Worm (Caenorhabditis elegans) whole organism, L1 larva: ENCODE measurements around the gene Y57G11C.8.

Experiments used
- C04F5.9 ChIP-seq: sonication (generic microtip); optimal IDR thresholded peaks from 2 replicates; lab custom pipeline; 2016; ENCODE audit warnings: missing genetic modification characterization, missing compliant biosample characterization
- C16A3.4 ChIP-seq: fragments of 150-350 bp; optimal IDR thresholded peaks from 2 replicates; lab custom pipeline; 2014; ENCODE audit warnings: missing biosample characterization, missing genetic modification characterization
- F16B12.6 ChIP-seq: fragments of 150-350 bp; optimal IDR thresholded peaks from 2 replicates; lab custom pipeline; 2014; ENCODE audit warnings: missing biosample characterization, missing genetic modification characterization
- aha-1 ChIP-seq: fragments of 150-350 bp; optimal IDR thresholded peaks from 2 replicates; lab custom pipeline; 2014; ENCODE audit warnings: missing biosample characterization, missing genetic modification characterization
- aly-2 ChIP-seq: fragments of 150-350 bp; optimal IDR thresholded peaks from 2 replicates; lab custom pipeline; 2014; ENCODE audit warnings: missing biosample characterization, missing genetic modification characterization
- blmp-1 ChIP-seq: fragments of 150-350 bp; optimal IDR thresholded peaks from 2 replicates; lab custom pipeline; 2014; ENCODE audit warnings: missing biosample characterization, missing genetic modification characterization
- ceh-82 ChIP-seq, 3 experiments: fragments of 150-350 bp in 1 of 3; sonication (generic microtip) in 2 of 3; optimal IDR thresholded peaks; 2 replicates each; lab custom pipeline; 2014 to 2017; ENCODE audit warnings: missing biosample characterization in 3 of 3, missing genetic modification characterization in 3 of 3
- dpl-1 ChIP-seq, 3 experiments: fragments of 150-350 bp in 2 of 3; sonication (generic microtip) in 1 of 3; optimal IDR thresholded peaks; 2 replicates each; lab custom pipeline; 2014 to 2017; ENCODE audit warnings: missing biosample characterization in 3 of 3, missing genetic modification characterization in 3 of 3, missing genetic modification reagents in 3 of 3
- dsc-1 ChIP-seq: sonication (generic microtip); optimal IDR thresholded peaks from 2 replicates; lab custom pipeline; 2016; ENCODE audit warnings: mild to moderate bottlenecking, missing genetic modification characterization, missing compliant biosample characterization
- efl-1 ChIP-seq, 4 experiments: fragments of 150-350 bp; optimal IDR thresholded peaks in 3 of 4; peaks in 1 of 4; 1 replicate in 1 of 4; 2 replicates in 3 of 4; lab custom pipeline; 2014; ENCODE audit warnings: missing biosample characterization in 2 of 4, missing genetic modification characterization in 2 of 4, missing genetic modification reagents in 2 of 4
- egl-13 ChIP-seq: sonication (generic microtip); optimal IDR thresholded peaks from 2 replicates; lab custom pipeline; 2016; ENCODE audit warnings: missing genotype, missing genetic modification reagents, missing genetic modification characterization, missing compliant biosample characterization
- elt-3 ChIP-seq, 6 experiments: fragments of 150-350 bp in 1 of 6; sonication (generic microtip); optimal IDR thresholded peaks; 2 replicates each; lab custom pipeline; 2017 to 2018; ENCODE audit warnings: missing biosample characterization in 6 of 6, missing genetic modification characterization in 6 of 6, inconsistent platforms in 1 of 6
- fkh-10 ChIP-seq: sonication (generic microtip); optimal IDR thresholded peaks from 2 replicates; lab custom pipeline; 2017; ENCODE audit warnings: missing biosample characterization, missing genetic modification reagents, missing genetic modification characterization
- fkh-4 ChIP-seq: sonication (generic microtip); optimal IDR thresholded peaks from 2 replicates; lab custom pipeline; 2016; ENCODE audit warnings: missing compliant biosample characterization, missing genetic modification characterization, borderline replicate concordance
- fkh-8 ChIP-seq: sonication (generic microtip); optimal IDR thresholded peaks from 2 replicates; lab custom pipeline; 2016; ENCODE audit warnings: mild to moderate bottlenecking, missing genetic modification characterization, missing compliant biosample characterization
- hlh-17 ChIP-seq: fragments of 200-800 bp; sonication (Bioruptor generic); optimal IDR thresholded peaks from 2 replicates; lab custom pipeline; 2018; ENCODE audit warnings: missing genetic modification characterization, mild to moderate bottlenecking, missing compliant biosample characterization, moderate library complexity, borderline replicate concordance
- hlh-4 ChIP-seq: sonication (generic microtip); optimal IDR thresholded peaks from 2 replicates; lab custom pipeline; 2016; ENCODE audit warnings: mild to moderate bottlenecking, missing genetic modification characterization, missing compliant biosample characterization
- jun-1 ChIP-seq: fragments of 150-350 bp; optimal IDR thresholded peaks from 2 replicates; lab custom pipeline; 2014; ENCODE audit warnings: missing biosample characterization, missing genetic modification reagents, missing genetic modification characterization
- lin-13 ChIP-seq: fragments of 150-350 bp; optimal IDR thresholded peaks from 2 replicates; lab custom pipeline; 2014; ENCODE audit warnings: missing biosample characterization, missing genetic modification reagents, missing genetic modification characterization
- lin-15B ChIP-seq: fragments of 150-350 bp; sonication (generic microtip); optimal IDR thresholded peaks from 3 replicates; lab custom pipeline; 2014; ENCODE audit warnings: missing biosample characterization, missing genetic modification characterization
- lin-35 ChIP-seq, 2 experiments: fragments of 150-350 bp; optimal IDR thresholded peaks; 2 replicates each; lab custom pipeline; 2014; ENCODE audit warnings: missing biosample characterization in 2 of 2, missing genetic modification characterization in 2 of 2, missing genetic modification reagents in 2 of 2
- lir-3 ChIP-seq: sonication (generic microtip); optimal IDR thresholded peaks from 2 replicates; lab custom pipeline; 2016; ENCODE audit warnings: mild to moderate bottlenecking, missing genetic modification characterization, moderate library complexity, missing compliant biosample characterization; ENCODE audit not compliant: poor library complexity
- lsy-2 ChIP-seq, 2 experiments: fragments of 150-350 bp; optimal IDR thresholded peaks; 2 replicates each; lab custom pipeline; 2014; ENCODE audit warnings: missing biosample characterization in 2 of 2, missing genetic modification characterization in 2 of 2
- mab-9 ChIP-seq: fragments of 200-800 bp; sonication (Bioruptor generic); IDR thresholded peaks from 2 replicates; pipeline ENCODE4 v1.3.6; 2022; ENCODE audit warnings: missing genetic modification reagents, missing genetic modification characterization, missing compliant biosample characterization
- mdl-1 ChIP-seq, 2 experiments: fragments of 150-350 bp; optimal IDR thresholded peaks; 2 replicates each; lab custom pipeline; 2014 to 2017; ENCODE audit warnings: missing biosample characterization in 2 of 2, missing genetic modification characterization in 2 of 2, inconsistent platforms in 1 of 2
- mep-1 ChIP-seq: fragments of 150-350 bp; optimal IDR thresholded peaks from 2 replicates; lab custom pipeline; 2014; ENCODE audit warnings: missing biosample characterization, missing genetic modification characterization
- nhr-19 ChIP-seq: fragments of 200-800 bp; sonication (Bioruptor generic); conservative IDR thresholded peaks from 2 replicates; pipeline ENCODE4 v1.3.6; 2022; ENCODE audit warnings: missing genetic modification characterization, missing compliant biosample characterization
- nhr-237 ChIP-seq: fragments of 150-350 bp; optimal IDR thresholded peaks from 2 replicates; lab custom pipeline; 2014; ENCODE audit warnings: missing biosample characterization, missing genetic modification characterization
- nhr-71 ChIP-seq: sonication (generic microtip); optimal IDR thresholded peaks from 2 replicates; lab custom pipeline; 2016; ENCODE audit warnings: mild to moderate bottlenecking, missing genetic modification characterization, moderate library complexity, missing compliant biosample characterization
- nhr-76 ChIP-seq: sonication (generic microtip); optimal IDR thresholded peaks from 2 replicates; lab custom pipeline; 2017; ENCODE audit warnings: missing biosample characterization, missing genetic modification characterization
- nhr-85 ChIP-seq: sonication (generic microtip); peaks from one replicate; lab custom pipeline; 2016; ENCODE audit warnings: missing genetic modification characterization, inconsistent platforms, missing compliant biosample characterization
- nhr-90 ChIP-seq: sonication (generic microtip); optimal IDR thresholded peaks from 2 replicates; lab custom pipeline; 2016; ENCODE audit warnings: mild to moderate bottlenecking, missing genetic modification characterization, missing compliant biosample characterization; ENCODE audit not compliant: poor library complexity
- pag-3 ChIP-seq: sonication (generic microtip); optimal IDR thresholded peaks from 2 replicates; lab custom pipeline; 2017; ENCODE audit warnings: missing genetic modification characterization, mild to moderate bottlenecking, missing compliant biosample characterization, antibody characterized with exemption, borderline replicate concordance; ENCODE audit not compliant: insufficient read depth
- pqm-1 ChIP-seq: sonication (generic microtip); optimal IDR thresholded peaks from 3 replicates; lab custom pipeline; 2017; ENCODE audit warnings: missing biosample characterization, missing genetic modification characterization
- rnt-1 ChIP-seq: sonication (generic microtip); optimal IDR thresholded peaks from 2 replicates; lab custom pipeline; 2016; ENCODE audit warnings: mild to moderate bottlenecking, missing genetic modification characterization, moderate library complexity, missing compliant biosample characterization
- skn-1 ChIP-seq: fragments of 150-350 bp; optimal IDR thresholded peaks from 2 replicates; lab custom pipeline; 2014; ENCODE audit warnings: missing biosample characterization, missing genetic modification characterization
- snu-23 ChIP-seq: sonication (generic microtip); optimal IDR thresholded peaks from 2 replicates; lab custom pipeline; 2016; ENCODE audit warnings: missing genetic modification characterization, missing compliant biosample characterization
- sup-37 ChIP-seq: fragments of 200-800 bp; sonication (Bioruptor generic); optimal IDR thresholded peaks from 2 replicates; lab custom pipeline; 2018; ENCODE audit warnings: mild to moderate bottlenecking, missing genetic modification characterization, missing compliant biosample characterization
- swsn-7 ChIP-seq: sonication (generic microtip); optimal IDR thresholded peaks from 2 replicates; lab custom pipeline; 2016; ENCODE audit warnings: missing genetic modification characterization, missing compliant biosample characterization
- unc-130 ChIP-seq: fragments of 150-350 bp; optimal IDR thresholded peaks from 2 replicates; lab custom pipeline; 2017; ENCODE audit warnings: missing biosample characterization, missing genetic modification characterization, inconsistent platforms
- unc-30 ChIP-seq: sonication (generic microtip); optimal IDR thresholded peaks from 2 replicates; lab custom pipeline; 2017; ENCODE audit warnings: missing biosample characterization, missing genetic modification characterization
- unc-86 ChIP-seq: sonication (generic microtip); optimal IDR thresholded peaks from 2 replicates; lab custom pipeline; 2016; ENCODE audit warnings: missing genetic modification characterization, missing compliant biosample characterization
- xbp-1 ChIP-seq: sonication (generic microtip); optimal IDR thresholded peaks from 2 replicates; lab custom pipeline; 2016; ENCODE audit warnings: missing genetic modification characterization, missing compliant biosample characterization
- zip-4 ChIP-seq: fragments of 200-800 bp; sonication (Bioruptor generic); optimal IDR thresholded peaks from 2 replicates; lab custom pipeline; 2018; ENCODE audit warnings: mild to moderate bottlenecking, missing genetic modification characterization, moderate library complexity, missing compliant biosample characterization
- ztf-11 ChIP-seq, 2 experiments: sonication (generic microtip); optimal IDR thresholded peaks; 2 replicates each; lab custom pipeline; 2016 to 2017; ENCODE audit warnings: missing genetic modification characterization in 2 of 2, missing biosample characterization in 1 of 2, missing compliant biosample characterization in 1 of 2
- ztf-4 ChIP-seq: fragments of 150-350 bp; optimal IDR thresholded peaks from 2 replicates; lab custom pipeline; 2014; ENCODE audit warnings: missing biosample characterization, missing genetic modification characterization

The Y57G11C.8 gene

DNA sequence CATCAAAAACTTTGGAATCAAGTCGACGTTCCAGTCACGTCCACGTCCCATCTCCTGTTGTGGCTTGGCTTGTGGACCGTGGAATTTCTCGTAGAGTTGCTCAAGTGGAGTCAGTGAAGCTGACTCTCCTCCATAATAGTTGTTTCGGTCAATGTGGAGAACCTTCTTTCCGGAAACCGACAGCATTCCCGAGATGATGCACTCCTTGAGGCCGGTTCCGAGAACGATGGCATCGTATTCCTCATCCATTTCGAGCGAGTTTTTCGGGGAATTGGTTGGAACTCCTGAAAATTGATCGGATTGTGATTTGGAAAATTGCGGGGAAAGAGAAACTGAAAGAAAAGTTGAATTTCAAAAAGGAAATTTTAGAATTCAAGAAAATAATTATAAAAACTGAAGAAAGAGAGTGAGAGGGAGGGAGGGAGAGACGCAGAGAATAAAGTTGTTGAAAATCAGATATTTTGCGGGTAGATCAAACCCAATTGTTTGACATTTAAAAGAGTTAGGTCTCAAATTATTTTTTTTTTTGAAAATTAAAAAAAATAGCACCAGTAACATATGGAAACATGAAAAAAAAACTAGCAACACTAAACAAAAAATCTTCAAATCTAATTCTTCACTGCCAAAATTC, 11.1 kb downstream of the Y57G11C.8 start, which contains the start of gene gdi-1:
Gene gdi-1, minus strand, starts transcription at position 286 of the 631 bp plus-strand sequence.
- TF ChIP-seq jun-1 (tag; lab: Kevin White, UChicago) (no peak), pag-3 (tag; lab: Kevin White, UChicago) (no peak), ztf-4 (tag; lab: Kevin White, UChicago) (peak; percentile 12), aly-2 (tag; lab: Kevin White, UChicago) (no peak), dsc-1 (tag; lab: Kevin White, UChicago) (no peak)
- TF ChIP-seq, all 84 proteins: peak for 1

ce11 chrIV:14793900-14794624, 12.4 kb downstream of the Y57G11C.8 start:
- TF ChIP-seq elt-3 (tag; optimal IDR thresholded peaks at IDR 0.05; lab: Kevin White, UChicago) (peak in 1 of 6 experiments; percentile 63), snu-23 (GFP tag; lab: Kevin White, UChicago) (peak; percentile 47), ceh-82 (tag; optimal IDR thresholded peaks at IDR 0.05; lab: Kevin White, UChicago) (peak; percentile 50 to 69 (median 54)), lin-35 (GFP tag; optimal IDR thresholded peaks at IDR 0.05; lab: Kevin White, UChicago) (peak; percentile 38 to 52), efl-1 (optimal IDR thresholded peaks at IDR 0.05; lab: Kevin White, UChicago) (peak; percentile 48 to 57), efl-1 (GFP tag; optimal IDR thresholded peaks at IDR 0.05 in 1 of 2; lab: Kevin White, UChicago) (peak in 1 of 2 experiments; percentile 81), nhr-90 (peak; percentile 23), ztf-4 (tag; lab: Kevin White, UChicago) (peak; percentile 37), C04F5.9 (tag; lab: Kevin White, UChicago) (no peak), zip-4 (no peak), rnt-1 (tag; lab: Kevin White, UChicago) (peak; percentile 14), hlh-4 (no peak), lin-15B (tag; lab: Kevin White, UChicago) (no peak), aha-1 (tag; lab: Kevin White, UChicago) (no peak), F16B12.6 (no peak), dsc-1 (tag; lab: Kevin White, UChicago) (peak; percentile 7), xbp-1 (tag; lab: Kevin White, UChicago) (peak; percentile 55), pqm-1 (no peak), swsn-7 (tag; lab: Kevin White, UChicago) (peak; percentile 64), mab-9 (GFP tag; lab: Robert Waterston, UW) (no peak), C16A3.4 (tag; lab: Kevin White, UChicago) (peak; percentile 53), nhr-19 (GFP tag; lab: Robert Waterston, UW) (peak; percentile 15; the same call in 1 of the 2 replicates), ztf-11 (tag; optimal IDR thresholded peaks at IDR 0.05; lab: Kevin White, UChicago) (peak in 1 of 2 experiments; percentile 9), egl-13 (tag; lab: Kevin White, UChicago) (peak; percentile 25), mdl-1 (tag; optimal IDR thresholded peaks at IDR 0.05; lab: Kevin White, UChicago) (peak in 1 of 2 experiments; percentile 84), unc-130 (tag; lab: Kevin White, UChicago) (peak; percentile 8), unc-86 (tag; lab: Kevin White, UChicago) (peak; percentile 49), jun-1 (tag; lab: Kevin White, UChicago) (peak; percentile 38), hlh-17 (GFP tag; lab: Kevin White, UChicago) (no peak), sup-37 (GFP tag; lab: Kevin White, UChicago) (no peak), nhr-71 (peak; percentile 62), lir-3 (tag; lab: Kevin White, UChicago) (no peak), dpl-1 (GFP tag; optimal IDR thresholded peaks at IDR 0.05; lab: Kevin White, UChicago) (peak in 1 of 3 experiments; percentile 32), nhr-237 (tag; lab: Kevin White, UChicago) (peak; percentile 3), skn-1 (tag; lab: Kevin White, UChicago) (peak; percentile 37), unc-30 (no peak), lsy-2 (tag; optimal IDR thresholded peaks at IDR 0.05; lab: Kevin White, UChicago) (peak; percentile 33 to 46), fkh-8 (tag; lab: Kevin White, UChicago) (peak; percentile 69), lin-13 (GFP tag; lab: Kevin White, UChicago) (peak; percentile 51), nhr-85 (tag; lab: Kevin White, UChicago) (peak; percentile 10), nhr-76 (tag; lab: Kevin White, UChicago) (no peak), fkh-4 (tag; lab: Kevin White, UChicago) (no peak), mep-1 (tag; lab: Kevin White, UChicago) (peak; percentile 65), fkh-10 (GFP tag; lab: Kevin White, UChicago) (peak; percentile 54), blmp-1 (tag; lab: Kevin White, UChicago) (peak; percentile 100)
